Worm (Caenorhabditis elegans) whole organism, L1 larva: Measurements from ENCODE around the gene nfi-1.

Source experiments
- ceh-63 ChIP-seq: fragments of 200-800 bp; sonication (Bioruptor generic); optimal IDR thresholded peaks from 2 replicates; lab custom pipeline; 2018; ENCODE audit warnings: mild to moderate bottlenecking, missing genetic modification characterization, missing compliant biosample characterization
- ceh-88 ChIP-seq: fragments of 200-800 bp; sonication (Bioruptor generic); IDR thresholded peaks from 2 replicates; pipeline ENCODE4 v1.3.6; 2022; ENCODE audit warnings: missing genetic modification characterization, missing compliant biosample characterization
- irx-1 ChIP-seq: sonication (generic microtip); optimal IDR thresholded peaks from 2 replicates; lab custom pipeline; 2016; ENCODE audit warnings: missing genetic modification characterization, missing compliant biosample characterization
- jun-1 ChIP-seq: fragments of 150-350 bp; optimal IDR thresholded peaks from 2 replicates; lab custom pipeline; 2014; ENCODE audit warnings: missing biosample characterization, missing genetic modification reagents, missing genetic modification characterization
- lin-15B ChIP-seq: fragments of 150-350 bp; sonication (generic microtip); optimal IDR thresholded peaks from 3 replicates; lab custom pipeline; 2014; ENCODE audit warnings: missing biosample characterization, missing genetic modification characterization
- lin-39 ChIP-seq: fragments of 150-350 bp; optimal IDR thresholded peaks from 2 replicates; lab custom pipeline; 2014; ENCODE audit warnings: missing biosample characterization, missing genetic modification reagents, missing genetic modification characterization
- lir-3 ChIP-seq: sonication (generic microtip); optimal IDR thresholded peaks from 2 replicates; lab custom pipeline; 2016; ENCODE audit warnings: mild to moderate bottlenecking, missing genetic modification characterization, moderate library complexity, missing compliant biosample characterization; ENCODE audit not compliant: poor library complexity
- mab-9 ChIP-seq: fragments of 200-800 bp; sonication (Bioruptor generic); IDR thresholded peaks from 2 replicates; pipeline ENCODE4 v1.3.6; 2022; ENCODE audit warnings: missing genetic modification reagents, missing genetic modification characterization, missing compliant biosample characterization
- nhr-237 ChIP-seq: fragments of 150-350 bp; optimal IDR thresholded peaks from 2 replicates; lab custom pipeline; 2014; ENCODE audit warnings: missing biosample characterization, missing genetic modification characterization
- nhr-76 ChIP-seq: sonication (generic microtip); optimal IDR thresholded peaks from 2 replicates; lab custom pipeline; 2017; ENCODE audit warnings: missing biosample characterization, missing genetic modification characterization
- snpc-4 ChIP-seq: fragments of 150-350 bp; optimal IDR thresholded peaks from 2 replicates; lab custom pipeline; 2014; ENCODE audit warnings: missing biosample characterization, missing genetic modification characterization
- ztf-11 ChIP-seq, 2 experiments: sonication (generic microtip); optimal IDR thresholded peaks; 2 replicates each; lab custom pipeline; 2016 to 2017; ENCODE audit warnings: missing genetic modification characterization in 2 of 2, missing biosample characterization in 1 of 2, missing compliant biosample characterization in 1 of 2
- ztf-4 ChIP-seq: fragments of 150-350 bp; optimal IDR thresholded peaks from 2 replicates; lab custom pipeline; 2014; ENCODE audit warnings: missing biosample characterization, missing genetic modification characterization

DNA sequence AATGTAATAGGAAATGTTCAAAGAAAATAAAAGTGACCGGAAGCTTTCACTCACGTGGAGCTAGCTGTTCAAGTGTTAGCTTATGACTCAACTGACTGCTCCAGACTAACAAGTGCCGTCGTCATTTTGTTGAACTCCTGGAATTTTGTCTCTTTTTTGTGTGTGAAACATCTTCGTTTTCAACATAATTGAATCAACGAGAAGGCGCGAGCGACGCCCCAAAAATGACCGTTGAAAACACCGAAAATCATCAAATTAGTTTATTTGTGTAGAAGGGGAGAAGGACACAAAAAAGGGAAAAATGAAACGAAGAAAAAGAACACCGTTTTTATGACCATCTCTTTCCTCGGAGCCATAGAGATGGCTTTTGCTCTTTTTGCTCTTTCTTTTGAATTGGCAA is 17.5 kb downstream of the nfi-1 start, which contains the start of gene ZK1290.14:
- TF ChIP-seq ceh-63 (GFP tag; lab: Kevin White, UChicago): no peak
- TF ChIP-seq lir-3 (tag; lab: Kevin White, UChicago): no peak
- TF ChIP-seq ztf-4: no peak
- TF ChIP-seq nhr-76 (tag; lab: Kevin White, UChicago): no peak
- TF ChIP-seq mab-9: no peak
- TF ChIP-seq nhr-237: no peak
- TF ChIP-seq lin-39 (tag; lab: Kevin White, UChicago): no peak
- TF ChIP-seq jun-1 (tag; lab: Kevin White, UChicago): no peak
- TF ChIP-seq ztf-11 (tag; optimal IDR thresholded peaks at IDR 0.05; lab: Kevin White, UChicago): no peak
- no peak for TF ChIP-seq snpc-4 (tag; lab: Kevin White, UChicago)
- TF ChIP-seq ceh-88 (GFP tag; lab: Robert Waterston, UW): no peak
- TF ChIP-seq irx-1: no peak
- TF ChIP-seq lin-15B (tag; lab: Kevin White, UChicago): no peak
